Worm (Caenorhabditis elegans) whole organism, mixed stage, embryonic: Measurements from ENCODE around the gene tnc-2.

Experiments used
- lin-32 ChIP-seq: fragments of 200-800 bp; sonication (Bioruptor generic); optimal IDR thresholded peaks from 2 replicates; lab custom pipeline; 2018; ENCODE audit warnings: mild to moderate bottlenecking, missing genetic modification characterization, missing compliant biosample characterization
- pha-4 ChIP-seq: fragments of 150-350 bp; optimal IDR thresholded peaks from 2 replicates; lab custom pipeline; 2018; ENCODE audit warnings: missing biosample characterization, missing genetic modification reagents, missing genetic modification characterization
- sptf-1 ChIP-seq: sonication (generic microtip); optimal IDR thresholded peaks from 2 replicates; lab custom pipeline; 2017; ENCODE audit warnings: mild to moderate bottlenecking, missing genetic modification characterization, moderate library complexity, missing compliant biosample characterization
- ztf-11 ChIP-seq: fragments of 150-350 bp; optimal IDR thresholded peaks from 2 replicates; lab custom pipeline; 2014; ENCODE audit warnings: missing biosample characterization, missing genetic modification characterization

DNA sequence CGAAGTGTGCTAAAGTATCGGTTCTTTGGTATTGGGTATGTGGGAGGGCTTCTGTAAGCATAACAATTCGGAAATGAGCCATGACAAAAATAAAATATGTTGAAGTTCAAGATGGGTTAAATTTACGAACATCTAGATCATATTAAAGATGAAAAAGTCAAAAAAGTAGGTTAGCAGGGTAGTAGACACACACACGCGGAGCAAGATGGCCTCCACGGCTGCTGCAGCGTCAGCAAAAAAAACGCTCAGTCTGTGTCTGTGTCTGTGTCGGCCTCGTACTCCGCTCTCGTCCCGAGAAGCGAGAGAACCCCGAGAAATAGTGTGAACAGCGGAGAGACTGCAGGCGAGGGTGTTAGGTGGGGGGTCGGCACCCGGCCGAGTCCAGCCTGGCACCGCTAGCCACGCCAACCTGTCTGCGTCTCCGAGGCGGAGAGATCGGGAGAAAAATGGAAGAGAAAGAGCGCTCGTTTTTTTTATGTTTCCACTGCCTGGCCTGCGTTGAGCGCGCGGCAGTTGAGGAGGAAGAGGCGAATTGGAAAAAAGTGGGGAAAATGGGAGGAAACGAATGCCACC, 35.9 kb downstream of the tnc-2 start, which contains the start of gene myrf-1:
- TF ChIP-seq lin-32 (no peak), sptf-1 (tag; lab: Kevin White, UChicago) (peak; percentile 74), pha-4 (tag; lab: Kevin White, UChicago) (peak; percentile 44), ztf-11 (peak; percentile 76)
